Worm (Caenorhabditis elegans) whole organism, late embryonic: Measurements from ENCODE around the gene srh-296.

Experiments
- T23F11.4 ChIP-seq: fragments of 200-800 bp; sonication (Bioruptor generic); optimal IDR thresholded peaks from 2 replicates; lab custom pipeline; 2018; ENCODE audit warnings: mild to moderate bottlenecking, missing genetic modification characterization, missing compliant biosample characterization
- ceh-18 ChIP-seq: sonication (generic microtip); optimal IDR thresholded peaks from 2 replicates; lab custom pipeline; 2016; ENCODE audit warnings: missing genetic modification characterization, missing compliant biosample characterization
- ceh-19 ChIP-seq: fragments of 200-800 bp; sonication (Bioruptor generic); optimal IDR thresholded peaks from 2 replicates; lab custom pipeline; 2018; ENCODE audit warnings: mild to moderate bottlenecking, missing genetic modification characterization, missing compliant biosample characterization
- dmd-4 ChIP-seq: sonication (generic microtip); optimal IDR thresholded peaks from 2 replicates; lab custom pipeline; 2016; ENCODE audit warnings: borderline replicate concordance, missing genetic modification characterization, missing compliant biosample characterization
- fkh-10 ChIP-seq: fragments of 150-350 bp; optimal IDR thresholded peaks from 2 replicates; lab custom pipeline; 2014; ENCODE audit warnings: missing biosample characterization, missing genetic modification reagents, missing genetic modification characterization
- nhr-11 ChIP-seq: fragments of 150-350 bp; optimal IDR thresholded peaks from 2 replicates; lab custom pipeline; 2014; ENCODE audit warnings: missing biosample characterization, missing genetic modification characterization
- pqm-1 ChIP-seq: sonication (generic microtip); optimal IDR thresholded peaks from 2 replicates; lab custom pipeline; 2016; ENCODE audit warnings: missing genetic modification characterization, missing compliant biosample characterization
- rnt-1 ChIP-seq: sonication (generic microtip); optimal IDR thresholded peaks from 2 replicates; lab custom pipeline; 2016; ENCODE audit warnings: missing genetic modification characterization, missing compliant biosample characterization
- ztf-16 ChIP-seq: sonication (generic microtip); optimal IDR thresholded peaks from 2 replicates; lab custom pipeline; 2017; ENCODE audit warnings: missing genetic modification characterization, missing compliant biosample characterization

DNA sequence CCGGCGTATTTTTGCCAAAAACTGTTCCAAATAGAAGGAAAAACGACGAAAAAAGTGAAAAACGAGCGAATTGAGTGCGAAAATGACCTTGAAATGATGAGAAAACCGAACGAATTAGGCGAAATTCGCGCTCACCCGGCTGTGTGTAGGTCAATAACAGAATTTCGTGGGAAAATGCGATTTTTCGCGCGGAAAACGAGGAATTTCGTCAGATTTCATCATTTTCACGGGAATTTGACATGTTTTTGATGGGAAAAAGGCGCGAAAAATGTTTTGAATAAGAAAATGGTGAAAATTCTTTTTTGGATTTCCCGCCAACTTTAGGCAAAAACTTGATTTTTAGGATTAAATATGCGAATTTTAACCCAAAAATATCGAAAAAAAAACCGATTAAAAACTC is 48.9 kb downstream of the srh-296 start:
- no peak for TF ChIP-seq pqm-1 (tag; lab: Kevin White, UChicago)
- no peak for TF ChIP-seq nhr-11 (tag; lab: Kevin White, UChicago)
- no peak for TF ChIP-seq T23F11.4 (GFP tag; lab: Kevin White, UChicago)
- no peak for TF ChIP-seq rnt-1 (tag; lab: Kevin White, UChicago)
- no peak for TF ChIP-seq dmd-4 (tag; lab: Kevin White, UChicago)
- no peak for TF ChIP-seq ztf-16 (tag; lab: Kevin White, UChicago)
- no peak for TF ChIP-seq ceh-18 (tag; lab: Kevin White, UChicago)
- TF ChIP-seq ceh-19 (GFP tag; lab: Kevin White, UChicago) = no peak
- TF ChIP-seq fkh-10 (GFP tag; lab: Kevin White, UChicago) = no peak
